Worm (Caenorhabditis elegans): ENCODE results near the gene col-170.
A peak's percentile ranks its signal among the peaks of the same experiment; 100 is the strongest.

Gene col-170

DNA sequence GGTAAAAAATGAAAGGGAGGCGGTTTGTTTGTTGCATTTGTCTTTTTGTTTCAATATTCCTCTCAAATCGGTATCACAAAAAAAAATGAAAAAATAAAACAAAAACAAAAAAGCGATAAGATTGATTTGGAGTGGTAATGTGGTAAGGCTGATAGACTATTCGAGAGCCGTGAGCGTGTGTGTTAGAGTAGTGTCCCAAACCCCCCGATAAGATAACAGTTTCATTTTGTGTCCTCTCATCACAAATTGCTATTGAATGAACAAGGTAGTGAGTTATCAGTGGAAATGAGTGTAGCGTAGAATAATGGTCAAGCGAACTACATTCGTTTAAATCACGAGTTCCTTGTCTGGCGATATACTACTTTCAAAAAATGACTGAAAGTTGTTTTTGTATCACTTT lies 6.9 kb downstream of the col-170 start:
- no peak for TF ChIP-seq daf-12 (tag; optimal IDR thresholded peaks at IDR 0.05)
- TF ChIP-seq tbx-2 (tag; optimal IDR thresholded peaks at IDR 0.05): no peak
- no peak for TF ChIP-seq nhr-25 (tag; optimal IDR thresholded peaks at IDR 0.05)
- no peak for TF ChIP-seq ceh-9 (tag; optimal IDR thresholded peaks at IDR 0.05)
- TF ChIP-seq nhr-12 (tag; optimal IDR thresholded peaks at IDR 0.05): no peak
- peak; percentile 16 for TF ChIP-seq egl-27 (tag; optimal IDR thresholded peaks at IDR 0.05)
- no peak for TF ChIP-seq ceh-28 (tag; optimal IDR thresholded peaks at IDR 0.05)
- no peak for TF ChIP-seq nhr-23 (tag; optimal IDR thresholded peaks at IDR 0.05)
- TF ChIP-seq nhr-43 (tag; optimal IDR thresholded peaks at IDR 0.05; ENCODE audit: poor library complexity, severe bottlenecking): no peak
- no peak for TF ChIP-seq unc-39 (tag; optimal IDR thresholded peaks at IDR 0.05)
- TF ChIP-seq R02D3.7 (tag; optimal IDR thresholded peaks at IDR 0.05): no peak
- TF ChIP-seq lin-39 (tag; optimal IDR thresholded peaks at IDR 0.05): no peak
- no peak for TF ChIP-seq zag-1 (tag; optimal IDR thresholded peaks at IDR 0.05)
- TF ChIP-seq eor-1 (tag; optimal IDR thresholded peaks at IDR 0.05): no peak
- no peak for TF ChIP-seq skn-1 (tag; optimal IDR thresholded peaks at IDR 0.05)
- TF ChIP-seq nhr-11 (tag; optimal IDR thresholded peaks at IDR 0.05): no peak
- no peak for TF ChIP-seq lin-15B (tag; optimal IDR thresholded peaks at IDR 0.05)
- TF ChIP-seq ZK546.5 (tag; optimal IDR thresholded peaks at IDR 0.05): no peak
- TF ChIP-seq pqm-1 (tag; optimal IDR thresholded peaks at IDR 0.05): peak; percentile 99
- TF ChIP-seq aly-2 (tag; optimal IDR thresholded peaks at IDR 0.05): no peak
- peak; percentile 30 for TF ChIP-seq pha-4 (tag; optimal IDR thresholded peaks at IDR 0.05)
- TF ChIP-seq elt-1 (tag; optimal IDR thresholded peaks at IDR 0.05): no peak
- TF ChIP-seq mml-1 (tag; optimal IDR thresholded peaks at IDR 0.05): no peak
- TF ChIP-seq sea-2 (GFP tag; optimal IDR thresholded peaks at IDR 0.05): no peak
- TF ChIP-seq nhr-77 (tag; optimal IDR thresholded peaks at IDR 0.05): no peak
- TF ChIP-seq fkh-10 (GFP tag; optimal IDR thresholded peaks at IDR 0.05): no peak
- TF ChIP-seq nfya-1 (tag; optimal IDR thresholded peaks at IDR 0.05; ENCODE audit: insufficient read depth): no peak
- TF ChIP-seq elt-3 (tag; optimal IDR thresholded peaks at IDR 0.05): no peak
- TF ChIP-seq nhr-67 (tag; optimal IDR thresholded peaks at IDR 0.05): no peak
- no peak for TF ChIP-seq hmg-11 (tag; optimal IDR thresholded peaks at IDR 0.05)
- TF ChIP-seq ama-1 (optimal IDR thresholded peaks at IDR 0.05): no peak
- TF ChIP-seq elt-2 (tag; optimal IDR thresholded peaks at IDR 0.05): peak; percentile 99

DNA sequence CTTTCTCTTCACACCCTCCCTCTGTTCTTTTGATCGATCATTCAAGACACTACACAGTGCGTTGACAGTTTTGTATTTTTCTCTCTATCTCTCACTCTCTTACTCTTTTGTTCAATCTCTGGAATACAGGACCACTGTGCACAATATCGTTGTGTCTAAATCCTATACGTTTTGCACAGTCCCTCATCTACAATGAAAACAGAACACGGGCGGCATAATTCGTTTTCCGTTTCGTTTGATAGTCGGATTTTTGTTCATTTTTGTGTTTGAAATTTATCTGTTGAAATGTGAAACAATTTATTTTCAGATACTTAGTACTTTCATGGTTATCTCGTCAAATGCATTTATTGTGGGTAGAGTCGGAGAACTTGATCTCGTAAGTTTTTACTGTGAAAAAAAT lies 10.0 kb downstream of the col-170 start, which contains the start of gene C03B1.7:
TSS of gene C03B1.7 (plus strand) at position 301 of the 400 bp plus-strand sequence.
- no peak for TF ChIP-seq fkh-10 (GFP tag; optimal IDR thresholded peaks at IDR 0.05)
- no peak for TF ChIP-seq nhr-25 (tag; optimal IDR thresholded peaks at IDR 0.05)
- TF ChIP-seq nhr-23 (tag; optimal IDR thresholded peaks at IDR 0.05): no peak
- TF ChIP-seq nhr-12 (tag; optimal IDR thresholded peaks at IDR 0.05): no peak
- no peak for TF ChIP-seq ceh-82 (tag; optimal IDR thresholded peaks at IDR 0.05)
- no peak for TF ChIP-seq elt-3 (tag; optimal IDR thresholded peaks at IDR 0.05)
- TF ChIP-seq R02D3.7 (tag; optimal IDR thresholded peaks at IDR 0.05): no peak
- TF ChIP-seq skn-1 (tag; optimal IDR thresholded peaks at IDR 0.05): no peak
- no peak for TF ChIP-seq fkh-2 (tag; optimal IDR thresholded peaks at IDR 0.05)
- no peak for TF ChIP-seq snpc-4 (tag; optimal IDR thresholded peaks at IDR 0.05)
- TF ChIP-seq ceh-16 (tag; optimal IDR thresholded peaks at IDR 0.05): no peak
- no peak for TF ChIP-seq nhr-237 (tag; optimal IDR thresholded peaks at IDR 0.05)
- TF ChIP-seq egl-5 (tag; optimal IDR thresholded peaks at IDR 0.05): no peak
- TF ChIP-seq fos-1 (tag; optimal IDR thresholded peaks at IDR 0.05): no peak
- no peak for TF ChIP-seq nhr-67 (tag; optimal IDR thresholded peaks at IDR 0.05)
- TF ChIP-seq nfya-1 (tag; optimal IDR thresholded peaks at IDR 0.05; ENCODE audit: insufficient read depth): no peak
- TF ChIP-seq nhr-76 (tag; optimal IDR thresholded peaks at IDR 0.05): no peak

DNA sequence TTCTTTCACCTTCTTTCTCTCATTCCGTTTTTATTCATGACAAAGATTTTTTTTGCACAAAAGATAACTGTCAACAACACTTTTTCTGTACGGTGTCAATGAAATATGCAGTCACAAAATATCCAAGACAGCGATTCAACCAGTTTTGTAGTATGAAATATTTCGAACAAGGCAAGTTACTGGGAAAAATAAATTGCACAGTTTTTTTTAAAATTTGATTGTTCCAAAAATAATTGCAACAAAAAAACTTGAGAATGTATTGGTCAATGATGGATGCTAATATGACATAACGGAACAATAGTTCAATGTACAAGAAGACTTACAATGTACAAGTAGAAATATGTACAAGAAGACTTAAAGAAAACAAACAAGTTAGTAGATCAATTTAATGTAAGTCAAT lies 14.3 kb downstream of the col-170 start:
- no peak for TF ChIP-seq nhr-76 (tag; optimal IDR thresholded peaks at IDR 0.05)
- TF ChIP-seq mdl-1 (tag; optimal IDR thresholded peaks at IDR 0.05): no peak
- TF ChIP-seq fkh-2 (tag; optimal IDR thresholded peaks at IDR 0.05): no peak
- no peak for TF ChIP-seq ama-1 (optimal IDR thresholded peaks at IDR 0.05)
- TF ChIP-seq pha-4 (tag; optimal IDR thresholded peaks at IDR 0.05): no peak
- no peak for TF ChIP-seq ztf-4 (tag; optimal IDR thresholded peaks at IDR 0.05)
- TF ChIP-seq aly-2 (tag; optimal IDR thresholded peaks at IDR 0.05): no peak
- TF ChIP-seq ztf-11 (tag; optimal IDR thresholded peaks at IDR 0.05): no peak
- TF ChIP-seq tbx-2 (tag; optimal IDR thresholded peaks at IDR 0.05): no peak
